Worm (Caenorhabditis elegans) whole organism, L4 larva: ENCODE data around the gene pfs-2.
A peak's percentile ranks its signal among the peaks of the same experiment; 100 is the strongest.

ENCODE experiments used
- D1046.2 ChIP-seq: fragments of 200-800 bp; sonication (Bioruptor generic); IDR thresholded peaks from 2 replicates; pipeline ENCODE4 v1.3.6; 2022; ENCODE audit warnings: missing genetic modification characterization, missing compliant biosample characterization
- F26F4.8 ChIP-seq: fragments of 200-800 bp; sonication (Bioruptor generic); conservative IDR thresholded peaks from 2 replicates; pipeline ENCODE4 v1.3.6; 2022; ENCODE audit warnings: missing genetic modification characterization, missing compliant biosample characterization
- F37D6.2 ChIP-seq: sonication (generic microtip); optimal IDR thresholded peaks from 2 replicates; lab custom pipeline; 2016; ENCODE audit warnings: mild to moderate bottlenecking, missing genetic modification characterization, missing compliant biosample characterization
- F44E2.7 ChIP-seq: fragments of 200-800 bp; sonication (Bioruptor generic); IDR thresholded peaks from 2 replicates; pipeline ENCODE4 v2.1.2; 2022; ENCODE audit warnings: missing genetic modification characterization, missing compliant biosample characterization
- T26A8.4 ChIP-seq: fragments of 200-800 bp; sonication (Bioruptor generic); IDR thresholded peaks from 2 replicates; pipeline ENCODE4 v1.3.6; 2022; ENCODE audit warnings: missing genetic modification characterization, missing compliant biosample characterization
- Y105C5A.15 ChIP-seq: fragments of 200-800 bp; sonication (Bioruptor generic); IDR thresholded peaks from 2 replicates; pipeline ENCODE4 v1.3.6; 2022; ENCODE audit warnings: missing genetic modification characterization, missing compliant biosample characterization
- Y48G9A.11 ChIP-seq: fragments of 200-800 bp; sonication (Bioruptor generic); IDR thresholded peaks from 2 replicates; pipeline ENCODE4 v1.3.6; 2022; ENCODE audit warnings: missing genetic modification reagents, missing genetic modification characterization, missing compliant biosample characterization
- Y5F2A.4 ChIP-seq: fragments of 200-800 bp; sonication (Bioruptor generic); optimal IDR thresholded peaks from 2 replicates; lab custom pipeline; 2018; ENCODE audit warnings: mild to moderate bottlenecking, missing genetic modification characterization, missing compliant biosample characterization
- Y75B8A.6 ChIP-seq: fragments of 200-800 bp; sonication (Bioruptor generic); IDR thresholded peaks from 2 replicates; pipeline ENCODE4 v1.3.6; 2022; ENCODE audit warnings: missing genetic modification reagents, missing genetic modification characterization, missing compliant biosample characterization
- ZK337.2 ChIP-seq: fragments of 200-800 bp; sonication (Bioruptor generic); IDR thresholded peaks from 2 replicates; pipeline ENCODE4 v1.3.6; 2022; ENCODE audit warnings: missing genetic modification reagents, missing genetic modification characterization, missing compliant biosample characterization
- ZK546.5 ChIP-seq, 2 experiments: sonication (generic microtip); optimal IDR thresholded peaks; 2 replicates each; lab custom pipeline; 2017; ENCODE audit warnings: missing biosample characterization in 2 of 2, missing genetic modification characterization in 2 of 2
- aha-1 ChIP-seq: fragments of 150-350 bp; peaks from one replicate; lab custom pipeline; 2014; ENCODE audit warnings: missing biosample characterization, missing genetic modification characterization
- attf-4 ChIP-seq: sonication (generic microtip); optimal IDR thresholded peaks from 3 replicates; lab custom pipeline; 2017; ENCODE audit warnings: missing biosample characterization, missing genetic modification characterization
- ceh-32 ChIP-seq: sonication (generic microtip); optimal IDR thresholded peaks from 2 replicates; lab custom pipeline; 2016; ENCODE audit warnings: mild to moderate bottlenecking, missing genetic modification characterization, missing compliant biosample characterization; ENCODE audit not compliant: poor library complexity
- ceh-82 ChIP-seq: sonication (generic microtip); optimal IDR thresholded peaks from 2 replicates; lab custom pipeline; 2017; ENCODE audit warnings: missing biosample characterization, missing genetic modification characterization
- ces-1 ChIP-seq: fragments of 150-350 bp; sonication (generic microtip); optimal IDR thresholded peaks from 4 replicates; lab custom pipeline; 2014; ENCODE audit warnings: missing biosample characterization, missing genetic modification reagents, missing genetic modification characterization
- cey-2 ChIP-seq: sonication (generic microtip); optimal IDR thresholded peaks from 3 replicates; lab custom pipeline; 2017; ENCODE audit warnings: missing genetic modification characterization, mild to moderate bottlenecking, missing compliant biosample characterization, antibody characterized with exemption, borderline replicate concordance; ENCODE audit not compliant: insufficient read depth
- ctbp-1 ChIP-seq: fragments of 200-800 bp; sonication (Bioruptor generic); IDR thresholded peaks from 2 replicates; pipeline ENCODE4 v1.3.6; 2022; ENCODE audit warnings: missing genetic modification reagents, missing genetic modification characterization, missing compliant biosample characterization
- daf-16 ChIP-seq, 3 experiments: sonication (generic microtip); optimal IDR thresholded peaks; 2 replicates each; lab custom pipeline; 2016 to 2017; ENCODE audit warnings: missing genetic modification characterization in 3 of 3, missing genetic modification reagents in 3 of 3, mild to moderate bottlenecking in 2 of 3, missing compliant biosample characterization in 2 of 3, missing biosample characterization in 1 of 3, moderate library complexity in 1 of 3
- dmd-6 ChIP-seq: fragments of 200-800 bp; sonication (Bioruptor generic); IDR thresholded peaks from 2 replicates; pipeline ENCODE4 v1.3.6; 2022; ENCODE audit warnings: missing genetic modification reagents, missing genetic modification characterization, missing compliant biosample characterization
- egl-43 ChIP-seq: fragments of 200-800 bp; sonication (Bioruptor generic); IDR thresholded peaks from 2 replicates; pipeline ENCODE4 v1.3.6; 2022; ENCODE audit warnings: missing genetic modification reagents, missing genetic modification characterization, missing compliant biosample characterization
- gei-8 ChIP-seq: fragments of 200-800 bp; sonication (Bioruptor generic); optimal IDR thresholded peaks from 2 replicates; lab custom pipeline; 2018; ENCODE audit warnings: mild to moderate bottlenecking, missing genetic modification characterization, missing compliant biosample characterization
- lin-1 ChIP-seq: fragments of 200-800 bp; sonication (Bioruptor generic); IDR thresholded peaks from 2 replicates; pipeline ENCODE4 v1.3.6; 2022; ENCODE audit warnings: missing genetic modification reagents, missing genetic modification characterization, missing compliant biosample characterization
- lin-15B ChIP-seq: fragments of 150-350 bp; sonication (generic microtip); optimal IDR thresholded peaks from 3 replicates; lab custom pipeline; 2014; ENCODE audit warnings: missing biosample characterization, missing genetic modification characterization
- lsy-2 ChIP-seq, 2 experiments: fragments of 150-350 bp in 1 of 2; sonication (generic microtip) in 1 of 2; optimal IDR thresholded peaks; 2 replicates each; lab custom pipeline; 2014 to 2017; ENCODE audit warnings: missing biosample characterization in 2 of 2, missing genetic modification characterization in 2 of 2
- madf-5 ChIP-seq, 2 experiments: fragments of 200-800 bp; sonication (Bioruptor generic); IDR thresholded peaks; 2 replicates each; pipeline ENCODE4 v1.3.6; 2022; ENCODE audit warnings: missing compliant biosample characterization in 2 of 2, missing genetic modification characterization in 2 of 2
- mdl-1 ChIP-seq, 2 experiments: fragments of 150-350 bp in 1 of 2; sonication (generic microtip) in 1 of 2; optimal IDR thresholded peaks; 2 replicates each; lab custom pipeline; 2014 to 2017; ENCODE audit warnings: missing biosample characterization in 2 of 2, missing genetic modification characterization in 2 of 2
- mdt-29 ChIP-seq: fragments of 200-800 bp; sonication (Bioruptor generic); IDR thresholded peaks from 2 replicates; pipeline ENCODE4 v1.3.6; 2022; ENCODE audit warnings: missing genetic modification reagents, missing genetic modification characterization, missing compliant biosample characterization
- mep-1 ChIP-seq: fragments of 150-350 bp; sonication (generic microtip); optimal IDR thresholded peaks from 3 replicates; lab custom pipeline; 2014; ENCODE audit warnings: missing biosample characterization, missing genetic modification characterization
- mxl-3 ChIP-seq: fragments of 200-800 bp; sonication (Bioruptor generic); optimal IDR thresholded peaks from 2 replicates; lab custom pipeline; 2018; ENCODE audit warnings: mild to moderate bottlenecking, missing genetic modification characterization, missing compliant biosample characterization
- nhr-10 ChIP-seq: fragments of 150-350 bp; optimal IDR thresholded peaks from 2 replicates; lab custom pipeline; 2014; ENCODE audit warnings: missing biosample characterization, missing genetic modification characterization
- nhr-102 ChIP-seq: sonication (generic microtip); optimal IDR thresholded peaks from 2 replicates; lab custom pipeline; 2016; ENCODE audit warnings: mild to moderate bottlenecking, missing genetic modification characterization, moderate library complexity, missing compliant biosample characterization
- nhr-11 ChIP-seq: fragments of 150-350 bp; optimal IDR thresholded peaks from 2 replicates; lab custom pipeline; 2014; ENCODE audit warnings: missing biosample characterization, missing genetic modification characterization
- nhr-25 ChIP-seq: sonication (generic microtip); optimal IDR thresholded peaks from 2 replicates; lab custom pipeline; 2017; ENCODE audit warnings: missing genetic modification characterization, mild to moderate bottlenecking, missing compliant biosample characterization, antibody characterized with exemption, moderate library complexity, borderline replicate concordance; ENCODE audit not compliant: insufficient read depth
- nhr-42 ChIP-seq: fragments of 200-800 bp; sonication (Bioruptor generic); IDR thresholded peaks from 2 replicates; pipeline ENCODE4 v1.3.6; 2022; ENCODE audit warnings: missing genetic modification characterization, missing compliant biosample characterization
- pha-4 ChIP-seq, 2 experiments: fragments of 150-350 bp in 1 of 2; fragments of 200-800 bp in 1 of 2; sonication (Bioruptor generic) in 1 of 2; IDR thresholded peaks in 1 of 2; optimal IDR thresholded peaks in 1 of 2; 2 replicates each; pipeline versions ENCODE4 v1.3.6 to Lab custom; 2014 to 2022; ENCODE audit warnings: missing genetic modification characterization in 2 of 2, missing genetic modification reagents in 2 of 2, missing biosample characterization in 1 of 2, missing compliant biosample characterization in 1 of 2
- php-3 ChIP-seq: fragments of 200-800 bp; sonication (Bioruptor generic); IDR thresholded peaks from 2 replicates; pipeline ENCODE4 v1.3.6; 2022; ENCODE audit warnings: missing genetic modification reagents, missing genetic modification characterization, missing compliant biosample characterization
- rbr-2 ChIP-seq: sonication (generic microtip); optimal IDR thresholded peaks from 2 replicates; lab custom pipeline; 2016; ENCODE audit warnings: missing genotype, missing genetic modification characterization, missing compliant biosample characterization
- snpc-1.2 ChIP-seq: fragments of 200-800 bp; sonication (Bioruptor generic); IDR thresholded peaks from 2 replicates; pipeline ENCODE4 v1.3.6; 2022; ENCODE audit warnings: missing genetic modification reagents, missing genetic modification characterization, missing compliant biosample characterization
- snpc-4 ChIP-seq: fragments of 150-350 bp; optimal IDR thresholded peaks from 2 replicates; lab custom pipeline; 2014; ENCODE audit warnings: missing biosample characterization, missing genetic modification characterization
- tag-97 ChIP-seq: fragments of 200-800 bp; sonication (Bioruptor generic); IDR thresholded peaks from 2 replicates; pipeline ENCODE4 v1.3.6; 2022; ENCODE audit warnings: missing genetic modification characterization, missing compliant biosample characterization
- tra-1 ChIP-seq: fragments of 200-800 bp; sonication (Bioruptor generic); IDR thresholded peaks from 2 replicates; pipeline ENCODE4 v1.3.6; 2022; ENCODE audit warnings: missing genetic modification reagents, missing genetic modification characterization, missing compliant biosample characterization
- unc-130 ChIP-seq: sonication (generic microtip); optimal IDR thresholded peaks from 2 replicates; lab custom pipeline; 2016; ENCODE audit warnings: missing genetic modification reagents, missing genetic modification characterization, missing compliant biosample characterization
- unc-39 ChIP-seq: sonication (generic microtip); optimal IDR thresholded peaks from 2 replicates; lab custom pipeline; 2017; ENCODE audit warnings: missing biosample characterization, missing genetic modification characterization
- zag-1 ChIP-seq: fragments of 150-350 bp; optimal IDR thresholded peaks from 2 replicates; lab custom pipeline; 2014; ENCODE audit warnings: missing biosample characterization, missing genetic modification characterization
- zfp-3 ChIP-seq: fragments of 200-800 bp; sonication (Bioruptor generic); conservative IDR thresholded peaks from 2 replicates; pipeline ENCODE4 v1.3.6; 2022; ENCODE audit warnings: missing genetic modification reagents, missing genetic modification characterization, missing compliant biosample characterization
- zip-11 ChIP-seq: fragments of 200-800 bp; sonication (Bioruptor generic); IDR thresholded peaks from 2 replicates; pipeline ENCODE4 v1.3.6; 2022; ENCODE audit warnings: missing genetic modification characterization, missing compliant biosample characterization
- zip-2 ChIP-seq: fragments of 150-350 bp; optimal IDR thresholded peaks from 2 replicates; lab custom pipeline; 2014; ENCODE audit warnings: missing biosample characterization, missing genetic modification characterization
- ztf-11 ChIP-seq: fragments of 150-350 bp; optimal IDR thresholded peaks from 2 replicates; lab custom pipeline; 2014; ENCODE audit warnings: missing biosample characterization, missing genetic modification characterization
- ztf-7 ChIP-seq: fragments of 150-350 bp; optimal IDR thresholded peaks from 2 replicates; lab custom pipeline; 2014; ENCODE audit warnings: missing biosample characterization, missing genetic modification characterization

pfs-2 gene

DNA sequence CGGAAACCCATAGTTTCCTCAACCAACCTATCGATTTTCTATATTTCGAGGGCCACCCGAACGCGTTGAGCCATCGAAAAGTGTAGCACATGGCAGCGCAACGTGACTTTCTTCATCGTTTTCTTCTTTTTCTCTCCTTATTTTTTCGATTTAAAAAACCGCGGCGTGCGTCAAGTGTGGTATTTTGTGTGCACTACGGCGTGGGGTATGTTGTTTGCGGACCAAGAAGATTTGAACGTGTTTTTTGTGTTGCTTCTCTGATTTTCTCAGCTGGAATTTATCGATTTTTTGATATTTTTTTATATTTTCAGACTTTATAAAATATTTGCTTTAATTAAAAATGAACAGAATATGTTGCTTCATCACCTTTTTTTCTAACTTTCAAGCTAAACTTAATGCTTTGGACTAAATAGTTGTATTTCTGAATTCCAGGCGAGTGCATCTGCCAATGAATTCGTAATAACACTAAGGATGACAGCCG, at the start of gene pfs-2, which contains the start of gene agl-1:
Gene pfs-2 (plus strand): TSS at position 431 of the 481 bp plus-strand sequence.
Gene agl-1 (minus strand): TSS at position 178 of the 481 bp plus-strand sequence.
- TF ChIP-seq F44E2.7 (no peak), tra-1 (GFP tag; lab: Robert Waterston, UW) (no peak), snpc-1.2 (no peak), daf-16 (GFP tag; optimal IDR thresholded peaks at IDR 0.05; lab: Kevin White, UChicago) (no peak), daf-16 (tag; optimal IDR thresholded peaks at IDR 0.05; lab: Kevin White, UChicago) (peak; percentile 16), egl-43 (GFP tag; lab: Robert Waterston, UW) (no peak), gei-8 (GFP tag; lab: Kevin White, UChicago) (no peak), pha-4 (GFP tag; IDR thresholded peaks at IDR 0.05; lab: Robert Waterston, UW) (no peak), pha-4 (tag; optimal IDR thresholded peaks at IDR 0.05; lab: Kevin White, UChicago) (peak; percentile 65), snpc-4 (tag; lab: Kevin White, UChicago) (no peak), tag-97 (no peak), unc-39 (tag; lab: Kevin White, UChicago) (no peak), nhr-10 (tag; lab: Kevin White, UChicago) (no peak), lin-1 (GFP tag; lab: Robert Waterston, UW) (no peak), nhr-102 (tag; lab: Kevin White, UChicago) (peak; percentile 16), ZK337.2 (GFP tag; lab: Robert Waterston, UW) (no peak), lsy-2 (tag; optimal IDR thresholded peaks at IDR 0.05; lab: Kevin White, UChicago) (peak; percentile 27 to 93), attf-4 (tag; lab: Kevin White, UChicago) (no peak), mdl-1 (tag; optimal IDR thresholded peaks at IDR 0.05; lab: Kevin White, UChicago) (peak; percentile 10 to 85), cey-2 (tag; lab: Kevin White, UChicago) (no peak), D1046.2 (no peak), nhr-25 (tag; lab: Kevin White, UChicago) (no peak), ces-1 (GFP tag; lab: Kevin White, UChicago) (no peak), nhr-42 (GFP tag; lab: Robert Waterston, UW) (no peak; the same call in 1 of the 2 replicates), Y48G9A.11 (no peak), ztf-11 (tag; lab: Kevin White, UChicago) (no peak), Y75B8A.6 (no peak), php-3 (GFP tag; lab: Robert Waterston, UW) (no peak), rbr-2 (tag; lab: Kevin White, UChicago) (peak; percentile 68), unc-130 (GFP tag; lab: Kevin White, UChicago) (no peak), aha-1 (tag; lab: Kevin White, UChicago) (peak; percentile 98), T26A8.4 (GFP tag; lab: Robert Waterston, UW) (0 out of 2 replicates have a peak, but pooled peaks have one; percentile 24), ztf-7 (tag; lab: Kevin White, UChicago) (no peak), ZK546.5 (tag; optimal IDR thresholded peaks at IDR 0.05; lab: Kevin White, UChicago) (peak in 1 of 2 experiments; percentile 58), F37D6.2 (peak; percentile 9), zip-11 (GFP tag; lab: Robert Waterston, UW) (no peak), Y105C5A.15 (no peak), mep-1 (tag; lab: Kevin White, UChicago) (peak; percentile 85), madf-5 (GFP tag; IDR thresholded peaks at IDR 0.05; lab: Robert Waterston, UW) (no peak), zag-1 (tag; lab: Kevin White, UChicago) (no peak), ceh-32 (no peak), ceh-82 (tag; lab: Kevin White, UChicago) (no peak), lin-15B (tag; lab: Kevin White, UChicago) (no peak), zip-2 (tag; lab: Kevin White, UChicago) (no peak), ctbp-1 (no peak), nhr-11 (tag; lab: Kevin White, UChicago) (peak; percentile 47), F26F4.8 (GFP tag; lab: Robert Waterston, UW) (no peak), dmd-6 (GFP tag; lab: Robert Waterston, UW) (0 out of 2 replicates have a peak, but pooled peaks have one; percentile 15), mxl-3 (GFP tag; lab: Kevin White, UChicago) (peak; percentile 78), Y5F2A.4 (no peak), zfp-3 (GFP tag; lab: Robert Waterston, UW) (no peak; the same call in 1 of the 2 replicates), mdt-29 (GFP tag; lab: Robert Waterston, UW) (no peak)
